Fruit fly (Drosophila melanogaster) whole organism: ENCODE data around the gene RpL3.

Source experiments
- CG8478 ChIP-seq: fragments of >200 bp; optimal IDR thresholded peaks from 2 replicates; lab custom pipeline; 2018; ENCODE audit warnings: inconsistent platforms
- Dll ChIP-seq: fragments of >200 bp; optimal IDR thresholded peaks from 2 replicates; lab custom pipeline; 2017
- EcR ChIP-seq, 2 experiments: fragments of >200 bp; optimal IDR thresholded peaks; 2 replicates each; lab custom pipeline; 2017; ENCODE audit warnings: missing biosample characterization in 2 of 2, missing genetic modification characterization in 2 of 2, missing genetic modification reagents in 2 of 2
- pan ChIP-seq: fragments of >200 bp; optimal IDR thresholded peaks from 2 replicates; lab custom pipeline; 2017
- psq ChIP-seq: fragments of >200 bp; optimal IDR thresholded peaks from 2 replicates; lab custom pipeline; 2017
- usp ChIP-seq: fragments of >200 bp; optimal IDR thresholded peaks from 2 replicates; lab custom pipeline; 2017; ENCODE audit warnings: missing biosample characterization, missing genetic modification characterization, mixed read lengths

- TF ChIP-seq pan (lab: Kevin White, UChicago) (no peak), usp (GFP tag; lab: Kevin White, UChicago) (no peak), psq (lab: Kevin White, UChicago) (no peak), Dll (no peak), EcR (GFP tag; optimal IDR thresholded peaks at IDR 0.05; lab: Kevin White, UChicago) (no peak), CG8478 (lab: Kevin White, UChicago) (no peak)
These were observed 7.2 kb upstream of the RpL3 start, which contains the start of gene ZnT86D for dm6 chr3R:11214449-11214950.
